Worm (Caenorhabditis elegans) whole organism, midembryonic: Measurements from ENCODE around the gene prdh-1.

Experiments used
- T22C8.4 ChIP-seq: fragments of 200-800 bp; sonication (Bioruptor generic); IDR thresholded peaks from 2 replicates; pipeline ENCODE4 v1.3.6; 2022; ENCODE audit warnings: missing genetic modification characterization, missing compliant biosample characterization
- cog-1 ChIP-seq: sonication (generic microtip); optimal IDR thresholded peaks from 2 replicates; lab custom pipeline; 2016; ENCODE audit warnings: missing genetic modification characterization, missing compliant biosample characterization
- flt-1 ChIP-seq: fragments of 200-800 bp; sonication (Bioruptor generic); IDR thresholded peaks from 2 replicates; pipeline ENCODE4 v1.3.6; 2022; ENCODE audit warnings: missing genetic modification characterization, missing compliant biosample characterization
- klf-2 ChIP-seq: fragments of 200-800 bp; sonication (Bioruptor generic); conservative IDR thresholded peaks from 2 replicates; pipeline ENCODE4 v1.3.6; 2022; ENCODE audit warnings: missing genetic modification reagents, missing genetic modification characterization, missing compliant biosample characterization
- med-1 ChIP-seq: sonication (generic microtip); optimal IDR thresholded peaks from 2 replicates; lab custom pipeline; 2017; ENCODE audit warnings: missing genetic modification characterization, mild to moderate bottlenecking, missing compliant biosample characterization, antibody characterized with exemption, missing genetic modification reagents; ENCODE audit not compliant: insufficient read depth
- ref-1 ChIP-seq: fragments of 200-800 bp; sonication (Bioruptor generic); conservative IDR thresholded peaks from 2 replicates; pipeline ENCODE4 v1.3.6; 2022; ENCODE audit warnings: missing genetic modification reagents, missing genetic modification characterization, missing compliant biosample characterization
- tab-1 ChIP-seq: fragments of 200-800 bp; sonication (Bioruptor generic); IDR thresholded peaks from 2 replicates; pipeline ENCODE4 v1.3.6; 2022; ENCODE audit warnings: missing genetic modification characterization, missing compliant biosample characterization
- ztf-23 ChIP-seq: fragments of 200-800 bp; sonication (Bioruptor generic); IDR thresholded peaks from 2 replicates; pipeline ENCODE4 v1.3.6; 2022; ENCODE audit warnings: missing genetic modification reagents, missing genetic modification characterization, missing compliant biosample characterization
- ztf-29 ChIP-seq: fragments of 200-800 bp; sonication (Bioruptor generic); IDR thresholded peaks from 2 replicates; pipeline ENCODE4 v1.3.6; 2022; ENCODE audit warnings: missing genetic modification reagents, missing genetic modification characterization, missing compliant biosample characterization

ce11 chrIV:13836290-13836689, 40.1 kb downstream of the prdh-1 start, which contains the start of gene H08M01.1:
- no peak for TF ChIP-seq ztf-23
- no peak for TF ChIP-seq med-1
- no peak for TF ChIP-seq T22C8.4 (GFP tag; lab: Robert Waterston, UW)
- no peak for TF ChIP-seq ztf-29 (GFP tag; lab: Robert Waterston, UW)
- TF ChIP-seq ref-1 (GFP tag; lab: Robert Waterston, UW), result no peak
- no peak for TF ChIP-seq klf-2
- no peak for TF ChIP-seq tab-1 (GFP tag; lab: Robert Waterston, UW)
- no peak for TF ChIP-seq flt-1 (GFP tag; lab: Robert Waterston, UW)
- no peak for TF ChIP-seq cog-1 (tag; lab: Kevin White, UChicago)
